Worm (Caenorhabditis elegans): ENCODE measurements around the gene C03B1.14.

The C03B1.14 gene

ce11 chrX:6364196-6364595, 3.6 kb upstream of the C03B1.14 start, which contains the start of gene C03B1.4:
C03B1.4 (plus strand) TSS chrX:6364496.
- TF ChIP-seq ztf-25 (GFP tag; IDR thresholded peaks at IDR 0.05) (no peak), K12H6.12 (tag; optimal IDR thresholded peaks at IDR 0.05) (no peak), hmg-1.2 (GFP tag; IDR thresholded peaks at IDR 0.05) (no peak), egrh-3 (GFP tag; IDR thresholded peaks at IDR 0.05) (no peak), ets-4 (GFP tag; optimal IDR thresholded peaks at IDR 0.05) (no peak), F57C9.4 (tag; optimal IDR thresholded peaks at IDR 0.05) (no peak), Y67H2A.10 (GFP tag; conservative IDR thresholded peaks at IDR 0.05) (no peak), F37B4.10 (GFP tag; IDR thresholded peaks at IDR 0.05) (no peak), athp-1 (tag; optimal IDR thresholded peaks at IDR 0.05) (no peak), F49E8.2 (tag; optimal IDR thresholded peaks at IDR 0.05; ENCODE audit: insufficient read depth) (no peak), T26A5.8 (tag; optimal IDR thresholded peaks at IDR 0.05) (no peak), dpl-1 (GFP tag; optimal IDR thresholded peaks at IDR 0.05) (no peak)

DNA sequence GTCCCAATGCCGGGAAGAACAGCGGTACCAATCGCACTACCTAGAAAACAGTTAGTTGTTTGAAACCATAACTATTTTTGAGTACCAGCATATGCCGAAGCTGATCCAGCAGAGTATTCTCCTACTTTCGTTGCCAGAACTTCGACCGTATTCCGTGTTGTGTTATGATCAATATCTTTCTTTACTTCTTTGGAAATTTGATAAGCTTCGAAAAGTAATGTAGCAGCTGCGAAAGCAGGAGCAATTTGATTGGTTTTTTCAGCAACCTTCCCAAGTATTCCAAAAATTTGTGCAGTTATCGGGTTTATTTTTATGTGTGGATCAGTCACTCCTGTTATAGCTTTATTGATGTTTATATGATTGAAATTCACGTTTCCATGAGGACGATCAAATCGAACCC, 481 bp downstream of the C03B1.14 start:
- TF ChIP-seq T26A5.8 (tag; optimal IDR thresholded peaks at IDR 0.05) (no peak), ztf-22 (GFP tag; optimal IDR thresholded peaks at IDR 0.05) (no peak), fkh-3 (tag; optimal IDR thresholded peaks at IDR 0.05) (no peak), snpc-3.4 (tag; optimal IDR thresholded peaks at IDR 0.05) (no peak), F57C9.4 (tag; optimal IDR thresholded peaks at IDR 0.05) (no peak), zfh-2 (GFP tag; conservative IDR thresholded peaks at IDR 0.05) (no peak), B0336.3 (GFP tag; IDR thresholded peaks at IDR 0.05) (no peak), ZK185.1 (tag; optimal IDR thresholded peaks at IDR 0.05; ENCODE audit: poor library complexity, severe bottlenecking) (no peak), hmg-20 (GFP tag; IDR thresholded peaks at IDR 0.05) (no peak), ets-4 (GFP tag; optimal IDR thresholded peaks at IDR 0.05) (no peak), gei-17 (GFP tag; optimal IDR thresholded peaks at IDR 0.05) (no peak)

DNA sequence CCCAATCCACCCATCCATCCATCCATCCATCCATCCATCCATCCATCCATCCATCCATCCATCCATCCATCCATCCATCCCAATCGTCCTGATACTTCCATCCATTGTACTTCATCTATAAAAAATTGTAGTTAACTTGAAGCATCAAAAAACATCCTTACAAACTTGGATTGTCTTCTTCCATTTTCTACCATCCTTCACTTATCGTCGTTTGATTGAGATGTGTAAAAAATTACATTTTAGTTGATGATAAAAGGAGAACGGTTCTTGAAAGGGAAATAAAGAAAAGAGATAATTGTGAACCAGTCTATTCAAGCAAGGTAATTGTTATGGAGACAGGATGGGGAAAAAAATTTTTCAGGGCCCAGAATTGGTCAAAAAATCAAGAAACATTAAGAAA, 2.8 kb downstream of the C03B1.14 start, which contains the start of gene C03B1.10:
Gene C03B1.10, minus strand, starts transcription at position 101 of the 400 bp plus-strand sequence.
- no peak for TF ChIP-seq mxl-1 (tag; optimal IDR thresholded peaks at IDR 0.05)
- no peak for TF ChIP-seq ztf-26 (tag; optimal IDR thresholded peaks at IDR 0.05)
- no peak for TF ChIP-seq lsl-1 (GFP tag; optimal IDR thresholded peaks at IDR 0.05)
- no peak for TF ChIP-seq ceh-79 (tag; optimal IDR thresholded peaks at IDR 0.05)
- no peak for TF ChIP-seq fkh-3 (tag; optimal IDR thresholded peaks at IDR 0.05)
- no peak for TF ChIP-seq somi-1 (GFP tag; optimal IDR thresholded peaks at IDR 0.05)
- no peak for TF ChIP-seq nhr-90 (tag; optimal IDR thresholded peaks at IDR 0.05)
- no peak for TF ChIP-seq rcor-1 (GFP tag; IDR thresholded peaks at IDR 0.05)
- TF ChIP-seq ceh-58 (GFP tag; IDR thresholded peaks at IDR 0.05), result no peak
- no peak for TF ChIP-seq lsy-27 (tag; optimal IDR thresholded peaks at IDR 0.05; ENCODE audit: borderline replicate concordance, insufficient read depth)
- no peak for TF ChIP-seq ztf-3 (GFP tag; optimal IDR thresholded peaks at IDR 0.05)
- TF ChIP-seq ztf-6 (GFP tag; IDR thresholded peaks at IDR 0.05), result no peak
- TF ChIP-seq F39B2.1 (GFP tag; IDR thresholded peaks at IDR 0.05), result no peak
- no peak for TF ChIP-seq F37B4.10 (GFP tag; IDR thresholded peaks at IDR 0.05)
- TF ChIP-seq D2030.7 (GFP tag; IDR thresholded peaks at IDR 0.05), result no peak
- TF ChIP-seq ztf-22 (GFP tag; optimal IDR thresholded peaks at IDR 0.05), result no peak

ce11 chrX:6355030-6355635, 5.4 kb downstream of the C03B1.14 start, which contains the start of gene C03B1.5:
C03B1.5 (plus strand) TSS chrX:6355585.
- TF ChIP-seq egl-44 (GFP tag; IDR thresholded peaks at IDR 0.05) (no peak), cebp-1 (GFP tag; IDR thresholded peaks at IDR 0.05) (no peak), cebp-1 (tag; optimal IDR thresholded peaks at IDR 0.05) (no peak), madf-6 (GFP tag; IDR thresholded peaks at IDR 0.05) (no peak), egrh-3 (GFP tag; IDR thresholded peaks at IDR 0.05) (no peak), tbx-9 (tag; optimal IDR thresholded peaks at IDR 0.05; ENCODE audit: borderline replicate concordance) (no peak), sea-2 (GFP tag; IDR thresholded peaks at IDR 0.05) (no peak), somi-1 (GFP tag; optimal IDR thresholded peaks at IDR 0.05) (no peak), Y79H2A.3 (GFP tag; conservative IDR thresholded peaks at IDR 0.05) (no peak), unc-130 (GFP tag; optimal IDR thresholded peaks at IDR 0.05) (no peak), F22D6.2 (tag; optimal IDR thresholded peaks at IDR 0.05) (no peak), Y67H2A.10 (GFP tag; conservative IDR thresholded peaks at IDR 0.05) (no peak), ets-4 (GFP tag; optimal IDR thresholded peaks at IDR 0.05) (no peak), snpc-1.3 (tag; optimal IDR thresholded peaks at IDR 0.05; ENCODE audit: insufficient read depth) (no peak), lin-40 (tag; optimal IDR thresholded peaks at IDR 0.05) (no peak)
